Worm (Caenorhabditis elegans) whole organism, L1 larva: Measurements from ENCODE around the gene R05G6.5.

Experiments used
- blmp-1 ChIP-seq: fragments of 150-350 bp; optimal IDR thresholded peaks from 2 replicates; lab custom pipeline; 2014; ENCODE audit warnings: missing biosample characterization, missing genetic modification characterization
- fos-1 ChIP-seq: fragments of 150-350 bp; optimal IDR thresholded peaks from 2 replicates; lab custom pipeline; 2014; ENCODE audit warnings: missing biosample characterization, missing genetic modification characterization
- nhr-237 ChIP-seq: fragments of 150-350 bp; optimal IDR thresholded peaks from 2 replicates; lab custom pipeline; 2014; ENCODE audit warnings: missing biosample characterization, missing genetic modification characterization
- nhr-76 ChIP-seq: sonication (generic microtip); optimal IDR thresholded peaks from 2 replicates; lab custom pipeline; 2017; ENCODE audit warnings: missing biosample characterization, missing genetic modification characterization
- tbx-2 ChIP-seq: sonication (generic microtip); optimal IDR thresholded peaks from 2 replicates; lab custom pipeline; 2016; ENCODE audit warnings: missing genetic modification characterization, missing compliant biosample characterization
- unc-130 ChIP-seq: fragments of 150-350 bp; optimal IDR thresholded peaks from 2 replicates; lab custom pipeline; 2017; ENCODE audit warnings: missing biosample characterization, missing genetic modification characterization, inconsistent platforms

ce11 chrIV:7477697-7478096 is 30.5 kb upstream of the R05G6.5 start:
- TF ChIP-seq nhr-237: no peak
- TF ChIP-seq tbx-2 (tag; lab: Kevin White, UChicago): no peak
- TF ChIP-seq blmp-1: no peak
- no peak for TF ChIP-seq unc-130 (tag; lab: Kevin White, UChicago)
- TF ChIP-seq nhr-76 (tag; lab: Kevin White, UChicago): no peak
- no peak for TF ChIP-seq fos-1
